Worm (Caenorhabditis elegans) whole organism, midembryonic: ENCODE results near the gene pccb-1.

Experiments used
- T22C8.4 ChIP-seq: fragments of 200-800 bp; sonication (Bioruptor generic); IDR thresholded peaks from 2 replicates; pipeline ENCODE4 v1.3.6; 2022; ENCODE audit warnings: missing genetic modification characterization, missing compliant biosample characterization
- cog-1 ChIP-seq: sonication (generic microtip); optimal IDR thresholded peaks from 2 replicates; lab custom pipeline; 2016; ENCODE audit warnings: missing genetic modification characterization, missing compliant biosample characterization
- flt-1 ChIP-seq: fragments of 200-800 bp; sonication (Bioruptor generic); IDR thresholded peaks from 2 replicates; pipeline ENCODE4 v1.3.6; 2022; ENCODE audit warnings: missing genetic modification characterization, missing compliant biosample characterization
- klf-2 ChIP-seq: fragments of 200-800 bp; sonication (Bioruptor generic); conservative IDR thresholded peaks from 2 replicates; pipeline ENCODE4 v1.3.6; 2022; ENCODE audit warnings: missing genetic modification reagents, missing genetic modification characterization, missing compliant biosample characterization
- med-1 ChIP-seq: sonication (generic microtip); optimal IDR thresholded peaks from 2 replicates; lab custom pipeline; 2017; ENCODE audit warnings: missing genetic modification characterization, mild to moderate bottlenecking, missing compliant biosample characterization, antibody characterized with exemption, missing genetic modification reagents; ENCODE audit not compliant: insufficient read depth
- ref-1 ChIP-seq: fragments of 200-800 bp; sonication (Bioruptor generic); conservative IDR thresholded peaks from 2 replicates; pipeline ENCODE4 v1.3.6; 2022; ENCODE audit warnings: missing genetic modification reagents, missing genetic modification characterization, missing compliant biosample characterization
- tab-1 ChIP-seq: fragments of 200-800 bp; sonication (Bioruptor generic); IDR thresholded peaks from 2 replicates; pipeline ENCODE4 v1.3.6; 2022; ENCODE audit warnings: missing genetic modification characterization, missing compliant biosample characterization
- ztf-23 ChIP-seq: fragments of 200-800 bp; sonication (Bioruptor generic); IDR thresholded peaks from 2 replicates; pipeline ENCODE4 v1.3.6; 2022; ENCODE audit warnings: missing genetic modification reagents, missing genetic modification characterization, missing compliant biosample characterization
- ztf-29 ChIP-seq: fragments of 200-800 bp; sonication (Bioruptor generic); IDR thresholded peaks from 2 replicates; pipeline ENCODE4 v1.3.6; 2022; ENCODE audit warnings: missing genetic modification reagents, missing genetic modification characterization, missing compliant biosample characterization

ce11 chrX:3108603-3109002 lies 19.3 kb downstream of the pccb-1 start:
- TF ChIP-seq klf-2: no peak
- no peak for TF ChIP-seq flt-1
- TF ChIP-seq cog-1 (tag; lab: Kevin White, UChicago): no peak
- TF ChIP-seq ztf-23 (GFP tag; lab: Robert Waterston, UW): no peak
- TF ChIP-seq ztf-29 (GFP tag; lab: Robert Waterston, UW): no peak
- TF ChIP-seq tab-1: no peak
- no peak for TF ChIP-seq med-1 (GFP tag; lab: Kevin White, UChicago)
- TF ChIP-seq ref-1 (GFP tag; lab: Robert Waterston, UW): no peak
- TF ChIP-seq T22C8.4 (GFP tag; lab: Robert Waterston, UW): no peak
